Worm (Caenorhabditis elegans): ENCODE results near the gene T16A1.4.
"Not testable (repeated sequence)": the region's sequence is repeated elsewhere in the genome, so short reads cannot be mapped to it uniquely, and the experiment has no call there.

Gene T16A1.4

DNA sequence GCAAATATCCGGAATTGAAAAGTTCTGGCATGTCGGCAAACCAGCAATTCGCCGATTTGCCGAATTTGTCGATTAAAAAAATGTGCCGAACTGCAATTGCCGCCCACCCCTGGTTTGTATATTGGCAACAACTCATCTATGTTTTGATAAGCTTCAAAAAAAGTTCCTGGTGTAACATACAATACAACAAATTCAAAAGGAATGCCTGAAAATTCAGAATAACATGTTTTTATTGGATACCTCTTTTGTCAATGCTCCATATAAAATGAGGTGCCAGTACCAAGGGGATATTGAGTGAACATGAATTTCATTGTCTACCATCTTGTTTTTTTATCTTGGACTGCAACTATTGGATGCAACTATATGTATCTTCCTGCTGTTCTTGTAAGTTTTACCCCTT is at the start of gene T16A1.4:
TSS of gene T16A1.4 (plus strand) at position 301 of the 400 bp plus-strand sequence.
- no peak for TF ChIP-seq ets-4 (tag; optimal IDR thresholded peaks at IDR 0.05)
- TF ChIP-seq ceh-48 (tag; optimal IDR thresholded peaks at IDR 0.05): no peak
- no peak for TF ChIP-seq F13H6.1 (tag; optimal IDR thresholded peaks at IDR 0.05)
- no peak for TF ChIP-seq hlh-8 (tag; optimal IDR thresholded peaks at IDR 0.05)
- no peak for TF ChIP-seq nfya-1 (tag; optimal IDR thresholded peaks at IDR 0.05)
- no peak for TF ChIP-seq gmeb-2 (tag; optimal IDR thresholded peaks at IDR 0.05)

DNA sequence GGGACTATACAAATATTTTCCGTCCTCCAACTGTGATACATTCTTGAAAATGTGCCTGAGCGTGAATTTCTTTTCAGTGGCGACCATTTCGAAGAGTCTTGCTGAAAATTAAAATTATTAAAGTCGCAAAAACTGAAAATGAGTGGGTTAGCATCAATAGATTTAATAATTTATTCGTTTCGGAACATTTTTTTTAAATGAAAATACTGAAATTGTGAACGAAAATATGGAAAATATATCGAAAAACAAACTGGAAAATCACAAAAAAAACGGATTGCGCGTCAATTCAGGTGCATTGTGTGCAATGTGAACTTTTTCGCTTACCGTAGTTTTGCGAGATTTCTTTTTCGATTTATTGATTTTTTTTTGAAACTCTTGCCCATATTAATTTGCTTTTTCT is 49.5 kb upstream of the T16A1.4 start, which contains the start of gene bath-5:
TSS of gene bath-5 (minus strand) at position 101 of the 400 bp plus-strand sequence.
- no peak for TF ChIP-seq pax-1 (tag; optimal IDR thresholded peaks at IDR 0.05)
- TF ChIP-seq fkh-6 (tag; optimal IDR thresholded peaks at IDR 0.05): no peak
- no peak for TF ChIP-seq pha-2 (tag; optimal IDR thresholded peaks at IDR 0.05)
- TF ChIP-seq fax-1 (tag; optimal IDR thresholded peaks at IDR 0.05): no peak
- no peak for TF ChIP-seq ceh-34 (tag; optimal IDR thresholded peaks at IDR 0.05)
- TF ChIP-seq C38D4.7 (GFP tag; optimal IDR thresholded peaks at IDR 0.05): no peak
- no peak for TF ChIP-seq fkh-10 (GFP tag; optimal IDR thresholded peaks at IDR 0.05)
- no peak for TF ChIP-seq sox-2 (GFP tag; IDR thresholded peaks at IDR 0.05)
- no peak for TF ChIP-seq ztf-16 (tag; optimal IDR thresholded peaks at IDR 0.05)
- no peak for TF ChIP-seq unc-42 (tag; optimal IDR thresholded peaks at IDR 0.05)
- no peak for TF ChIP-seq pat-9 (tag; optimal IDR thresholded peaks at IDR 0.05)
- TF ChIP-seq gmeb-2 (tag; optimal IDR thresholded peaks at IDR 0.05): no peak
- TF ChIP-seq lin-11 (tag; optimal IDR thresholded peaks at IDR 0.05): no peak
- TF ChIP-seq ceh-9 (tag; optimal IDR thresholded peaks at IDR 0.05): no peak
- no peak for TF ChIP-seq ceh-48 (tag; optimal IDR thresholded peaks at IDR 0.05)
- TF ChIP-seq syd-9 (tag; optimal IDR thresholded peaks at IDR 0.05): no peak
- no peak for TF ChIP-seq hlh-30 (tag; optimal IDR thresholded peaks at IDR 0.05; ENCODE audit: insufficient read depth)
- TF ChIP-seq pros-1 (tag; optimal IDR thresholded peaks at IDR 0.05): no peak
- no peak for TF ChIP-seq T23F11.4 (GFP tag; optimal IDR thresholded peaks at IDR 0.05)

DNA sequence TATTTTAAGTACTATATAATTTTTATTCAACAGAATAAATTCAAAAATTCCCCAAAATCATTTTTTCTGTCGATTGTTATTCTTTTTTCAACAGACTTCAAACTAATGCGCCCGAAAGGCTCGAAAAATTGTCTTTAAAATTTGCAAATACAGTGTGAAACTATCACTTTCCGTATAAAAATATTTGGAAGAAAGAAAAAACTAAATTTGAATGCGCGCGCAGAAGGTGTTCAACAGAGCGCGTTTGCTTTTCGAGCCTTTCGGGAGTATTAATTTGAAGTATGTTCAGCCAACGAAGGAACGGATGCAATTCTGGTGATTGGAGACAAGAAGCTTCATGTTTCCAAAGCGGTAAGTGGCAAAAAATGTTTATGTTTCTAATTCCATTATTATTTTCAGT is 49.1 kb upstream of the T16A1.4 start, which contains the start of gene btb-4:
TSS of gene btb-4 (plus strand) at position 35 of the 400 bp plus-strand sequence.
- TF ChIP-seq ceh-19 (GFP tag; optimal IDR thresholded peaks at IDR 0.05); ceh-45 (GFP tag; IDR thresholded peaks at IDR 0.05); hlh-15 (tag; optimal IDR thresholded peaks at IDR 0.05): not testable (repeated sequence)

DNA sequence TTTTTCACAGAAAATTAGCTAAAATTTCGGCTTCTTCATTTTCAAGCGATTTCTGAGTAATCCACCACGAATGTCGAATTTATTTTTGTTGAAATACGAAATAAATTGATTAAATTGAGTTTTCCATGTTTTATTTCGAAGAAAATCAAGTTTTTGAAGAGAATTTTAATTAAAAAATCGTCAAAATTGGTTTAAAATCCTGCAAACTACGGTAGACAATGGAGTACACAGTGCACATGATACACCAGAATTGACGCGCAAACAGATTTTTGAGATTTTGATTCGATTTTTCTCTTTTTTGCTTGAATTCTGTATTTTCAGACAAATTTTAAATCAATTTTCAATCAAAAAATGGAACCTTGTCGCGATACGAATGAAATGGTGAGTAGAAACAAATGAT is 48.1 kb upstream of the T16A1.4 start, which contains the start of gene F59H6.14:
TSS of gene F59H6.14 (plus strand) at position 301 of the 400 bp plus-strand sequence.
- TF ChIP-seq ceh-31 (tag; optimal IDR thresholded peaks at IDR 0.05): no peak
- TF ChIP-seq ref-2 (tag; optimal IDR thresholded peaks at IDR 0.05): no peak

DNA sequence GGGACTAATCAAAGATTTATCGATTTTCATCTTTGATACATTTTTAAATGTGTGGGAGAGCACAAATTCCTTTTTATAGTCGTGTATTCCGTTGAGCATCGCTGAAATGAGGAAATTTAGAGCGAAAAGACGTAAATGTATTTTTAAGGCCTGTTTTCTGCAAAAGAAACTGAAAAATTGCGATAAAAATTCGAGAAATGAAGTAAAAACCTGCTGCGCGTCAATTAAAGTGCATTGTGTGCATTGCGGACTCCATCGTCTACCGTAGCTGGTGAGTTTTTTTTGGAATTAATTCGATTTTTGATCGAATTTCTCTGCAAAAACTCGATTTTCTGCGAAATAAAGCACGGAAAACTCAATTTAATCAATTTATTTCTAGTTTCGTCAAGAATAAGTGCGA is 42.1 kb upstream of the T16A1.4 start, which contains the start of gene bath-19:
TSS of gene bath-19 (minus strand) at position 101 of the 400 bp plus-strand sequence.
- TF ChIP-seq ceh-2 (tag; optimal IDR thresholded peaks at IDR 0.05) (no peak), ceh-9 (tag; optimal IDR thresholded peaks at IDR 0.05) (no peak), sox-4 (tag; optimal IDR thresholded peaks at IDR 0.05) (no peak), madf-2 (tag; optimal IDR thresholded peaks at IDR 0.05) (no peak), ceh-48 (tag; optimal IDR thresholded peaks at IDR 0.05) (no peak), ceh-22 (tag; optimal IDR thresholded peaks at IDR 0.05) (no peak), unc-86 (tag; optimal IDR thresholded peaks at IDR 0.05) (no peak), K02D7.2 (tag; optimal IDR thresholded peaks at IDR 0.05) (no peak), ceh-24 (tag; optimal IDR thresholded peaks at IDR 0.05) (no peak), ceh-31 (tag; optimal IDR thresholded peaks at IDR 0.05) (no peak), F13H6.1 (tag; optimal IDR thresholded peaks at IDR 0.05) (no peak), fax-1 (tag; optimal IDR thresholded peaks at IDR 0.05) (no peak), C08G9.2 (tag; optimal IDR thresholded peaks at IDR 0.05) (no peak), syd-9 (tag; optimal IDR thresholded peaks at IDR 0.05) (no peak)

Data from whole organism, late embryonic.